Fruit fly (Drosophila melanogaster) whole organism, adult: ENCODE results near the gene mRpL10.

Experiments
- CG1620 ChIP-seq: fragments of 200-800 bp; sonication (Bioruptor generic); optimal IDR thresholded peaks from 2 replicates; lab custom pipeline; 2016; ENCODE audit warnings: missing biosample characterization, missing genetic modification characterization
- CG7101 ChIP-seq: fragments of 200-800 bp; sonication (Bioruptor generic); optimal IDR thresholded peaks from 2 replicates; lab custom pipeline; 2018; ENCODE audit warnings: missing biosample characterization, mild to moderate bottlenecking, missing genetic modification characterization, moderate library complexity
- Clk ChIP-seq: fragments of 200-800 bp; sonication (Bioruptor generic); optimal IDR thresholded peaks from 2 replicates; lab custom pipeline; 2017; ENCODE audit warnings: missing biosample characterization, missing genetic modification characterization
- Hr96 ChIP-seq: fragments of 200-800 bp; sonication (Bioruptor generic); optimal IDR thresholded peaks from 2 replicates; lab custom pipeline; 2016; ENCODE audit warnings: missing biosample characterization, missing genetic modification characterization
- Mnt ChIP-seq: fragments of 200-800 bp; sonication (Bioruptor generic); optimal IDR thresholded peaks from 2 replicates; lab custom pipeline; 2016; ENCODE audit warnings: missing biosample characterization, mild to moderate bottlenecking, missing genetic modification characterization
- cnc ChIP-seq, 2 experiments: fragments of >200 bp; optimal IDR thresholded peaks; 2 replicates each; lab custom pipeline; 2017
- kay ChIP-seq: fragments of 200-800 bp; sonication (Bioruptor generic); peaks from one replicate; lab custom pipeline; 2016; ENCODE audit warnings: missing biosample characterization, missing genetic modification characterization, borderline replicate concordance

DNA sequence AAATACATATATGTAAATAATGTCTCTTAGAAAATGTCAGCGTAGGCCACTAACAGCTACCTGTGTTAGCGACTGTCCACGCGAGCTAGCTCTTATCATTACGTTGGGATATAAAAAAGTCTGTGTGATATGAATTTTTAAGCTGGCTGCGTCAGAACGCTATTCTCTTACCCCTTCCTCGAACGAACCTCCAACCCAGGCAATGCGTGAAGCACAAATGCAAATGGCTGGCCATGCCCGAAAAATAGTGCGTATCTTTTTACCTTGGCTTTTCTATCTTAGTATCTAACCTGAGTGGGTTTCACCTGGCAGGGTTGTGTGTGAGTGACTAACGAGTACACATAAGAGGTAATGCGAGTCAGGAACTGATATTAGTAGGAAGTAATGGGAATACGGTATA is 40.4 kb upstream of the mRpL10 start:
- no peak for TF ChIP-seq cnc (optimal IDR thresholded peaks at IDR 0.05; lab: Kevin White, UChicago)
- TF ChIP-seq Clk, result no peak
- TF ChIP-seq Hr96, result no peak
- TF ChIP-seq CG1620, result no peak
- TF ChIP-seq CG7101 (tag; lab: Kevin White, UChicago), result no peak
- no peak for TF ChIP-seq kay
- no peak for TF ChIP-seq Mnt (GFP tag; lab: Kevin White, UChicago)
